Fruit fly (Drosophila melanogaster) whole organism, embryonic: ENCODE results near the gene RabX4.

Experiments
- Atf3 ChIP-seq: fragments of 200-800 bp; sonication (Bioruptor generic); optimal IDR thresholded peaks from 3 replicates; lab custom pipeline; 2016; ENCODE audit warnings: missing biosample characterization, missing genetic modification characterization
- B-H2 ChIP-seq: fragments of 200-800 bp; sonication (Bioruptor generic); optimal IDR thresholded peaks from 2 replicates; lab custom pipeline; 2018; ENCODE audit warnings: missing biosample characterization, mild to moderate bottlenecking, missing genetic modification characterization
- BtbVII ChIP-seq: fragments of 200-800 bp; sonication (Bioruptor generic); optimal IDR thresholded peaks from 3 replicates; lab custom pipeline; 2017; ENCODE audit warnings: missing biosample characterization, mild to moderate bottlenecking, missing genetic modification characterization
- CG10274 ChIP-seq: fragments of 200-800 bp; sonication (Bioruptor generic); optimal IDR thresholded peaks from 3 replicates; lab custom pipeline; 2017; ENCODE audit warnings: missing biosample characterization, mild to moderate bottlenecking, missing genetic modification characterization
- CG11093 ChIP-seq: fragments of 200-800 bp; sonication (Bioruptor generic); IDR thresholded peaks from 3 replicates; pipeline ENCODE4 v1.3.6; 2022; ENCODE audit warnings: missing biosample characterization, missing genetic modification characterization
- CG11247 ChIP-seq: fragments of 200-800 bp; sonication (Bioruptor generic); IDR thresholded peaks from 2 replicates; pipeline ENCODE4 v1.3.6; 2022; ENCODE audit warnings: missing biosample characterization, missing genetic modification characterization
- CG11398 ChIP-seq: fragments of 200-800 bp; sonication (Bioruptor generic); optimal IDR thresholded peaks from 2 replicates; lab custom pipeline; 2016; ENCODE audit warnings: missing biosample characterization, missing genetic modification characterization
- CG13287 ChIP-seq: fragments of 200-800 bp; sonication (Bioruptor generic); IDR thresholded peaks from 2 replicates; pipeline ENCODE4 v1.3.6; 2022; ENCODE audit warnings: missing biosample characterization, missing genetic modification characterization; ENCODE audit not compliant: partially characterized antibody
- CG13424 ChIP-seq: fragments of 200-800 bp; sonication (Bioruptor generic); optimal IDR thresholded peaks from 2 replicates; lab custom pipeline; 2019; ENCODE audit warnings: missing biosample characterization, mild to moderate bottlenecking, missing genetic modification characterization, moderate library complexity
- CG15011 ChIP-seq: fragments of 200-800 bp; sonication (Bioruptor generic); optimal IDR thresholded peaks from 3 replicates; lab custom pipeline; 2018; ENCODE audit warnings: missing biosample characterization, mild to moderate bottlenecking, missing genetic modification characterization
- CG17186 ChIP-seq: fragments of 200-800 bp; sonication (Bioruptor generic); optimal IDR thresholded peaks from 3 replicates; lab custom pipeline; 2017; ENCODE audit warnings: missing biosample characterization, missing genetic modification reagents, missing genetic modification characterization
- CG17328 ChIP-seq: fragments of 200-800 bp; sonication (Bioruptor generic); IDR thresholded peaks from 2 replicates; pipeline ENCODE4 v1.3.6; 2022; ENCODE audit warnings: missing biosample characterization, missing genetic modification characterization
- CG3065 ChIP-seq: fragments of 200-800 bp; sonication (Bioruptor generic); optimal IDR thresholded peaks from 2 replicates; lab custom pipeline; 2016; ENCODE audit warnings: missing biosample characterization, missing genetic modification characterization
- CG32772 ChIP-seq: fragments of 200-800 bp; sonication (Bioruptor generic); IDR thresholded peaks from 2 replicates; pipeline ENCODE4 v1.3.6; 2022; ENCODE audit warnings: missing biosample characterization, missing genetic modification characterization
- CG3281 ChIP-seq: fragments of 200-800 bp; sonication (Bioruptor generic); optimal IDR thresholded peaks from 3 replicates; lab custom pipeline; 2017; ENCODE audit warnings: missing biosample characterization, mild to moderate bottlenecking, missing genetic modification characterization
- CG43689 ChIP-seq: fragments of 200-800 bp; sonication (Bioruptor generic); IDR thresholded peaks from 2 replicates; pipeline ENCODE4 v1.3.6; 2022; ENCODE audit warnings: missing biosample characterization, missing genetic modification characterization
- CG6175 ChIP-seq: fragments of 200-800 bp; sonication (Bioruptor generic); IDR thresholded peaks from 3 replicates; pipeline ENCODE4 v1.3.6; 2022; ENCODE audit warnings: missing biosample characterization, missing genetic modification characterization
- CG6765 ChIP-seq: fragments of 200-800 bp; sonication (Bioruptor generic); optimal IDR thresholded peaks from 3 replicates; lab custom pipeline; 2017; ENCODE audit warnings: missing biosample characterization, mild to moderate bottlenecking, missing genetic modification characterization
- CG7357 ChIP-seq: fragments of 200-800 bp; sonication (Bioruptor generic); IDR thresholded peaks from 3 replicates; pipeline ENCODE4 v1.3.6; 2022; ENCODE audit warnings: missing biosample characterization, missing genetic modification characterization
- CG7556 ChIP-seq: fragments of 200-800 bp; sonication (Bioruptor generic); optimal IDR thresholded peaks from 2 replicates; lab custom pipeline; 2017; ENCODE audit warnings: missing biosample characterization, mild to moderate bottlenecking, missing genetic modification characterization
- CG7987 ChIP-seq: fragments of 200-800 bp; sonication (Bioruptor generic); optimal IDR thresholded peaks from 2 replicates; lab custom pipeline; 2018; ENCODE audit warnings: missing biosample characterization, mild to moderate bottlenecking, missing genetic modification characterization, moderate library complexity
- CG9817 ChIP-seq: fragments of 200-800 bp; sonication (Bioruptor generic); optimal IDR thresholded peaks from 2 replicates; lab custom pipeline; 2018; ENCODE audit warnings: missing biosample characterization, mild to moderate bottlenecking, missing genetic modification characterization, moderate library complexity
- Deaf1 ChIP-seq: fragments of 200-800 bp; optimal IDR thresholded peaks from 3 replicates; lab custom pipeline; 2019; ENCODE audit warnings: missing biosample characterization, mild to moderate bottlenecking, missing genetic modification characterization, moderate library complexity
- Dll ChIP-seq: fragments of 200-800 bp; sonication (Bioruptor generic); IDR thresholded peaks from 4 replicates; pipeline ENCODE4 v1.3.6; 2022; ENCODE audit warnings: missing biosample characterization, missing genetic modification characterization; ENCODE audit not compliant: partially characterized antibody
- E2f2 ChIP-seq: fragments of 200-800 bp; sonication (Bioruptor generic); IDR thresholded peaks from 2 replicates; pipeline ENCODE4 v1.3.6; 2022; ENCODE audit warnings: missing biosample characterization, missing genetic modification characterization
- Fer2 ChIP-seq: fragments of 200-800 bp; sonication (Bioruptor generic); optimal IDR thresholded peaks from 2 replicates; lab custom pipeline; 2018; ENCODE audit warnings: missing biosample characterization, mild to moderate bottlenecking, missing genetic modification characterization, moderate library complexity
- HLH3B ChIP-seq: fragments of 200-800 bp; sonication (Bioruptor generic); IDR thresholded peaks from 2 replicates; pipeline ENCODE4 v1.3.6; 2022; ENCODE audit warnings: missing biosample characterization, missing genetic modification characterization
- HLH4C ChIP-seq: fragments of 200-800 bp; sonication (Bioruptor generic); IDR thresholded peaks from 3 replicates; pipeline ENCODE4 v1.3.6; 2022; ENCODE audit warnings: missing biosample characterization, missing genetic modification characterization; ENCODE audit not compliant: partially characterized antibody
- MTF-1 ChIP-seq: fragments of 200-800 bp; sonication (Bioruptor generic); optimal IDR thresholded peaks from 2 replicates; lab custom pipeline; 2018; ENCODE audit warnings: missing biosample characterization, mild to moderate bottlenecking, missing genetic modification characterization, borderline replicate concordance
- NC2α ChIP-seq: fragments of 200-800 bp; sonication (Bioruptor generic); optimal IDR thresholded peaks from 2 replicates; lab custom pipeline; 2016; ENCODE audit warnings: missing biosample characterization, missing genetic modification characterization
- Neu2 ChIP-seq: fragments of 200-800 bp; sonication (Bioruptor generic); optimal IDR thresholded peaks from 3 replicates; lab custom pipeline; 2016; ENCODE audit warnings: missing biosample characterization, missing genetic modification characterization, borderline replicate concordance
- Sox100B ChIP-seq: fragments of 200-800 bp; sonication (Bioruptor generic); optimal IDR thresholded peaks from 3 replicates; lab custom pipeline; 2018; ENCODE audit warnings: missing biosample characterization, mild to moderate bottlenecking, missing genetic modification characterization
- Sox102F ChIP-seq: fragments of 200-800 bp; sonication (Bioruptor generic); optimal IDR thresholded peaks from 2 replicates; lab custom pipeline; 2018; ENCODE audit warnings: missing biosample characterization, mild to moderate bottlenecking, missing genetic modification characterization, moderate library complexity
- Usf ChIP-seq: fragments of 200-800 bp; sonication (Bioruptor generic); optimal IDR thresholded peaks from 2 replicates; lab custom pipeline; 2017; ENCODE audit warnings: missing genotype, missing biosample characterization, missing genetic modification characterization
- bab2 ChIP-seq: fragments of 200-800 bp; sonication (Bioruptor generic); optimal IDR thresholded peaks from 2 replicates; lab custom pipeline; 2016; ENCODE audit warnings: missing biosample characterization, missing genetic modification characterization
- bigmax ChIP-seq: fragments of 200-800 bp; sonication (Bioruptor generic); optimal IDR thresholded peaks from 2 replicates; lab custom pipeline; 2018; ENCODE audit warnings: missing biosample characterization, mild to moderate bottlenecking, missing genetic modification characterization
- gcm ChIP-seq: fragments of 200-800 bp; sonication (Bioruptor generic); optimal IDR thresholded peaks from 2 replicates; lab custom pipeline; 2019; ENCODE audit warnings: missing biosample characterization, mild to moderate bottlenecking, missing genetic modification characterization, moderate library complexity
- ind ChIP-seq: fragments of 200-800 bp; sonication (Bioruptor generic); optimal IDR thresholded peaks from 3 replicates; lab custom pipeline; 2016; ENCODE audit warnings: missing biosample characterization, missing genetic modification characterization
- kni ChIP-seq: fragments of 200-800 bp; sonication (Bioruptor generic); optimal IDR thresholded peaks from 3 replicates; lab custom pipeline; 2017; ENCODE audit warnings: mild to moderate bottlenecking, missing biosample characterization, missing genetic modification reagents, missing genetic modification characterization
- lola ChIP-seq, 3 experiments: fragments of >200 bp in 2 of 3; fragments of 200-800 bp in 1 of 3; sonication (Bioruptor generic) in 1 of 3; optimal IDR thresholded peaks; 2 replicates each; lab custom pipeline; 2017 to 2019; ENCODE audit warnings: missing biosample characterization in 3 of 3, missing genetic modification characterization in 3 of 3, mild to moderate bottlenecking in 1 of 3, moderate library complexity in 1 of 3
- nerfin-1 ChIP-seq: fragments of 200-800 bp; sonication (Bioruptor generic); optimal IDR thresholded peaks from 3 replicates; lab custom pipeline; 2019; ENCODE audit warnings: missing biosample characterization, mild to moderate bottlenecking, missing genetic modification characterization, moderate library complexity
- nom ChIP-seq: fragments of 200-800 bp; sonication (Bioruptor generic); optimal IDR thresholded peaks from 2 replicates; lab custom pipeline; 2017; ENCODE audit warnings: missing biosample characterization, missing genetic modification characterization, mild to moderate bottlenecking, moderate library complexity, missing genetic modification reagents
- oc ChIP-seq: fragments of 200-800 bp; sonication (Bioruptor generic); optimal IDR thresholded peaks from 2 replicates; lab custom pipeline; 2018; ENCODE audit warnings: missing biosample characterization, mild to moderate bottlenecking, missing genetic modification characterization, moderate library complexity
- prd ChIP-seq, 3 experiments: fragments of >200 bp in 2 of 3; fragments of 200-800 bp in 1 of 3; sonication (Bioruptor generic) in 1 of 3; optimal IDR thresholded peaks in 2 of 3; IDR thresholded peaks in 1 of 3; 2 replicates in 2 of 3; 3 replicates in 1 of 3; pipeline versions ENCODE4 v1.3.6 to Lab custom; 2017 to 2022; ENCODE audit warnings: missing biosample characterization in 1 of 3, missing genetic modification characterization in 1 of 3
- ranshi ChIP-seq: fragments of 200-800 bp; sonication (Bioruptor generic); IDR thresholded peaks from 2 replicates; pipeline ENCODE4 v1.3.6; 2022; ENCODE audit warnings: missing biosample characterization, missing genetic modification characterization
- seq ChIP-seq: fragments of 200-800 bp; sonication (Bioruptor generic); IDR thresholded peaks from 2 replicates; pipeline ENCODE4 v1.3.6; 2022; ENCODE audit warnings: missing biosample characterization, missing genetic modification characterization
- slou ChIP-seq: fragments of 200-800 bp; sonication (Bioruptor generic); optimal IDR thresholded peaks from 3 replicates; lab custom pipeline; 2016; ENCODE audit warnings: missing biosample characterization, missing genetic modification characterization
- sug ChIP-seq: fragments of 200-800 bp; optimal IDR thresholded peaks from 2 replicates; lab custom pipeline; 2019; ENCODE audit warnings: missing biosample characterization, mild to moderate bottlenecking, missing genetic modification characterization, moderate library complexity
- tx ChIP-seq: fragments of 200-800 bp; sonication (Bioruptor generic); optimal IDR thresholded peaks from 2 replicates; lab custom pipeline; 2016; ENCODE audit warnings: missing biosample characterization, missing genetic modification characterization

Gene RabX4

DNA sequence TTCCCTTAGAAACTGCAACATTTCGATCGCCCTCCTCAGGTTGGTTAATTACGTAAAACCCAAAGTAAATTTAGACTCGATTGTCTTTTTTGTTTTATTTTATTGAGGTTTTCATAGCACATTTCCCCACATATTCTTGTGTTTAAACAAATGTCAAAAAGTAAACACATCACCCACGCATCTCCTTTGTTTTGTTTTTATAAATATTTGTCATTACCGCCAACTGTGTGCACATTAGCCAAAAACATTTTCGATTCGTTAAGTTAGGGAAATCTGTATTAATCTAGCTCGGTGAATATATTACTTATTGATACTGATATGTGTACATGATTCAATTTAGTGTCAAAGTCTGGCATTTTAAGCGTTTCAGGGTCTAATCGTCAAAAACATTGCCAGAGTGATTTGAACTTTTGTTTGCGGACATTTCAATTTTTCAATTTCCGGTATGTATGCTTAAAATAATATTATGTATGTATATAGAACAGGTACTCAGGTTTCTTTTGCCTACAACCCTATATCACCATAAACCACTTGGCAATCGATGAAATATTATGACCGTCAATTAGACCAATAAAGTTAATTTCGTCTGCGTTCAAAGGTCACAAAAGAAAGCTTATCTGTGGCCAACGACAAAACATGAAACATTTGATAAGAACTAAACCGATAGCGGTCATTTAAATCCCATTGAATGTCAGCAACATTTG lies 18.5 kb downstream of the RabX4 start (continued):
- no peak for TF ChIP-seq Usf (GFP tag; lab: Kevin White, UChicago)
- TF ChIP-seq CG11247: no peak
- TF ChIP-seq CG7556 (GFP tag; lab: Kevin White, UChicago): no peak
- no peak for TF ChIP-seq nom
- TF ChIP-seq Deaf1 (tag; lab: Kevin White, UChicago): no peak
- TF ChIP-seq CG15011 (GFP tag; lab: Kevin White, UChicago): peak; percentile 59
- no peak for TF ChIP-seq HLH4C
- no peak for TF ChIP-seq CG7357
- no peak for TF ChIP-seq CG17328 (GFP tag; lab: Robert Waterston, UW)
- peak; percentile 54 for TF ChIP-seq MTF-1 (GFP tag; lab: Kevin White, UChicago)
- no peak for TF ChIP-seq CG43689 (GFP tag; lab: Robert Waterston, UW)
- no peak for TF ChIP-seq CG3065 (GFP tag; lab: Kevin White, UChicago)
- peak; percentile 44 for TF ChIP-seq sug (tag; lab: Kevin White, UChicago)
- TF ChIP-seq ind (GFP tag; lab: Kevin White, UChicago): no peak
- TF ChIP-seq gcm (GFP tag; lab: Kevin White, UChicago): peak; percentile 44
- TF ChIP-seq lola (GFP tag; optimal IDR thresholded peaks at IDR 0.05; lab: Kevin White, UChicago): peak in 1 of 3 experiments; percentile 2
- no peak for TF ChIP-seq oc
- peak; percentile 9 for TF ChIP-seq CG9817 (tag; lab: Kevin White, UChicago)
- TF ChIP-seq E2f2 (GFP tag; lab: Robert Waterston, UW): no peak
- no peak for TF ChIP-seq CG32772
- no peak for TF ChIP-seq prd (optimal IDR thresholded peaks at IDR 0.05; lab: Kevin White, UChicago)
- TF ChIP-seq prd (GFP tag; IDR thresholded peaks at IDR 0.05; lab: Robert Waterston, UW): no peak
- no peak for TF ChIP-seq Fer2 (tag; lab: Kevin White, UChicago)
- TF ChIP-seq CG13424 (tag; lab: Kevin White, UChicago): peak; percentile 54
- no peak for TF ChIP-seq slou (GFP tag; lab: Kevin White, UChicago)
- no peak for TF ChIP-seq HLH3B (GFP tag; lab: Robert Waterston, UW)
- peak; percentile 82 for TF ChIP-seq BtbVII (GFP tag; lab: Kevin White, UChicago)
- peak; percentile 62 for TF ChIP-seq kni
- no peak for TF ChIP-seq CG11093 (GFP tag; lab: Robert Waterston, UW)
- no peak for TF ChIP-seq tx (GFP tag; lab: Kevin White, UChicago)
- no peak for TF ChIP-seq Neu2 (GFP tag; lab: Kevin White, UChicago)
- TF ChIP-seq bab2 (GFP tag; lab: Kevin White, UChicago): no peak
- TF ChIP-seq ranshi: no peak; the same call in 1 of the 2 replicates
- peak; percentile 25 for TF ChIP-seq CG10274 (GFP tag; lab: Kevin White, UChicago)
- no peak for TF ChIP-seq CG17186
- TF ChIP-seq bigmax: peak; percentile 12
- peak; percentile 71 for TF ChIP-seq CG7987 (GFP tag; lab: Kevin White, UChicago)
- TF ChIP-seq CG13287: no peak
- no peak for TF ChIP-seq Dll (GFP tag; lab: Robert Waterston, UW)
- peak; percentile 74 for TF ChIP-seq CG3281 (GFP tag; lab: Kevin White, UChicago)
- TF ChIP-seq B-H2 (GFP tag; lab: Kevin White, UChicago): no peak
- no peak for TF ChIP-seq CG6175 (GFP tag; lab: Robert Waterston, UW)
- TF ChIP-seq Atf3: no peak
- peak; percentile 69 for TF ChIP-seq CG6765
- TF ChIP-seq CG11398: no peak
- no peak for TF ChIP-seq NC2α (GFP tag; lab: Kevin White, UChicago)
- peak; percentile 52 for TF ChIP-seq nerfin-1 (tag; lab: Kevin White, UChicago)
- no peak for TF ChIP-seq Sox102F
- TF ChIP-seq Sox100B (GFP tag; lab: Kevin White, UChicago): no peak
- TF ChIP-seq seq (GFP tag; lab: Robert Waterston, UW): no peak
